Worm (Caenorhabditis elegans): Measurements from ENCODE around the gene sre-9.

DNA sequence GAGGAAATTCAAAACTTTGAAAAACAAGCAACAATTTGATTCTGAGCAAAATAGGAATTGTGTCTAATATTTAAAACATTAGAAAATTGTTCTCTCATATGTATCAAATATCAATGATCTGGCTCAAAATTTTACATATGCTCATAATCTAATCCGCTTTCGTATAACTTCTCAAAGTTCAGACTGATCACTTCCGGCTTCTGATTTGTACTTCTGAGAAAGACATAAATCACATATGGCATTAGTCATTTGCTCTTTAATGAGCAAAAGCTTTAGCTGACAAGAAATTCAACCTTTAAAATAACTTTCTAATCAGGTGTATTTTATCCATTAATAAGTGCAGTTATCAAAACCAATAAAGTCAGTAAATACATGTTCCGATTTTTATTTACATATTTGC, 38.8 kb upstream of the sre-9 start:
- TF ChIP-seq ceh-82 (tag; optimal IDR thresholded peaks at IDR 0.05) (no peak), skn-1 (tag; optimal IDR thresholded peaks at IDR 0.05) (no peak), ztf-1 (GFP tag; conservative IDR thresholded peaks at IDR 0.05) (no peak), mab-5 (tag; optimal IDR thresholded peaks at IDR 0.05) (no peak), elt-3 (tag; optimal IDR thresholded peaks at IDR 0.05) (no peak), nhr-25 (tag; optimal IDR thresholded peaks at IDR 0.05) (no peak), zag-1 (tag; optimal IDR thresholded peaks at IDR 0.05) (no peak), nhr-237 (tag; optimal IDR thresholded peaks at IDR 0.05) (no peak)

Measured in whole organism, L2 larva.